Worm (Caenorhabditis elegans) whole organism, midembryonic: ENCODE results near the gene dyf-4.

Source experiments
- T22C8.4 ChIP-seq: fragments of 200-800 bp; sonication (Bioruptor generic); IDR thresholded peaks from 2 replicates; pipeline ENCODE4 v1.3.6; 2022; ENCODE audit warnings: missing genetic modification characterization, missing compliant biosample characterization
- cog-1 ChIP-seq: sonication (generic microtip); optimal IDR thresholded peaks from 2 replicates; lab custom pipeline; 2016; ENCODE audit warnings: missing genetic modification characterization, missing compliant biosample characterization
- flt-1 ChIP-seq: fragments of 200-800 bp; sonication (Bioruptor generic); IDR thresholded peaks from 2 replicates; pipeline ENCODE4 v1.3.6; 2022; ENCODE audit warnings: missing genetic modification characterization, missing compliant biosample characterization
- med-1 ChIP-seq: sonication (generic microtip); optimal IDR thresholded peaks from 2 replicates; lab custom pipeline; 2017; ENCODE audit warnings: missing genetic modification characterization, mild to moderate bottlenecking, missing compliant biosample characterization, antibody characterized with exemption, missing genetic modification reagents; ENCODE audit not compliant: insufficient read depth
- ref-1 ChIP-seq: fragments of 200-800 bp; sonication (Bioruptor generic); conservative IDR thresholded peaks from 2 replicates; pipeline ENCODE4 v1.3.6; 2022; ENCODE audit warnings: missing genetic modification reagents, missing genetic modification characterization, missing compliant biosample characterization
- tab-1 ChIP-seq: fragments of 200-800 bp; sonication (Bioruptor generic); IDR thresholded peaks from 2 replicates; pipeline ENCODE4 v1.3.6; 2022; ENCODE audit warnings: missing genetic modification characterization, missing compliant biosample characterization
- ztf-23 ChIP-seq: fragments of 200-800 bp; sonication (Bioruptor generic); IDR thresholded peaks from 2 replicates; pipeline ENCODE4 v1.3.6; 2022; ENCODE audit warnings: missing genetic modification reagents, missing genetic modification characterization, missing compliant biosample characterization

ce11 chrV:12549604-12550003 lies 24.1 kb upstream of the dyf-4 start:
- no peak for TF ChIP-seq tab-1 (GFP tag; lab: Robert Waterston, UW)
- no peak for TF ChIP-seq ref-1 (GFP tag; lab: Robert Waterston, UW)
- no peak for TF ChIP-seq ztf-23 (GFP tag; lab: Robert Waterston, UW)
- TF ChIP-seq flt-1 (GFP tag; lab: Robert Waterston, UW): no peak
- TF ChIP-seq med-1 (GFP tag; lab: Kevin White, UChicago): no peak
- no peak for TF ChIP-seq cog-1 (tag; lab: Kevin White, UChicago)
- no peak for TF ChIP-seq T22C8.4 (GFP tag; lab: Robert Waterston, UW)
